Worm (Caenorhabditis elegans) whole organism, late embryonic: ENCODE data around the gene F46E10.18.

Source experiments
- C38D4.7 ChIP-seq: fragments of 200-800 bp; sonication (Bioruptor generic); optimal IDR thresholded peaks from 2 replicates; lab custom pipeline; 2018; ENCODE audit warnings: mild to moderate bottlenecking, missing genetic modification characterization, moderate library complexity, missing compliant biosample characterization
- K02D7.2 ChIP-seq: sonication (generic microtip); optimal IDR thresholded peaks from 2 replicates; lab custom pipeline; 2017; ENCODE audit warnings: mild to moderate bottlenecking, missing genetic modification characterization, missing compliant biosample characterization
- K09A11.1 ChIP-seq: sonication (generic microtip); optimal IDR thresholded peaks from 2 replicates; lab custom pipeline; 2017; ENCODE audit warnings: antibody characterized with exemption, mild to moderate bottlenecking, missing genetic modification characterization, missing compliant biosample characterization; ENCODE audit not compliant: insufficient read depth
- T23F11.4 ChIP-seq: fragments of 200-800 bp; sonication (Bioruptor generic); optimal IDR thresholded peaks from 2 replicates; lab custom pipeline; 2018; ENCODE audit warnings: mild to moderate bottlenecking, missing genetic modification characterization, missing compliant biosample characterization
- ceh-18 ChIP-seq: sonication (generic microtip); optimal IDR thresholded peaks from 2 replicates; lab custom pipeline; 2016; ENCODE audit warnings: missing genetic modification characterization, missing compliant biosample characterization
- ceh-19 ChIP-seq: fragments of 200-800 bp; sonication (Bioruptor generic); optimal IDR thresholded peaks from 2 replicates; lab custom pipeline; 2018; ENCODE audit warnings: mild to moderate bottlenecking, missing genetic modification characterization, missing compliant biosample characterization
- ceh-2 ChIP-seq: sonication (generic microtip); optimal IDR thresholded peaks from 2 replicates; lab custom pipeline; 2016; ENCODE audit warnings: missing genotype, missing genetic modification characterization, missing compliant biosample characterization
- ceh-22 ChIP-seq: sonication (generic microtip); optimal IDR thresholded peaks from 2 replicates; lab custom pipeline; 2017; ENCODE audit warnings: missing biosample characterization, missing genetic modification characterization
- ceh-24 ChIP-seq: sonication (generic microtip); optimal IDR thresholded peaks from 2 replicates; lab custom pipeline; 2016; ENCODE audit warnings: mild to moderate bottlenecking, missing genetic modification characterization, missing compliant biosample characterization
- ceh-34 ChIP-seq: sonication (generic microtip); optimal IDR thresholded peaks from 2 replicates; lab custom pipeline; 2016; ENCODE audit warnings: mild to moderate bottlenecking, missing genetic modification characterization, missing compliant biosample characterization
- ceh-48 ChIP-seq: sonication (generic microtip); optimal IDR thresholded peaks from 2 replicates; lab custom pipeline; 2016; ENCODE audit warnings: missing genetic modification characterization, inconsistent platforms, missing compliant biosample characterization
- ceh-6 ChIP-seq: fragments of 200-800 bp; sonication (Bioruptor generic); optimal IDR thresholded peaks from 2 replicates; lab custom pipeline; 2018; ENCODE audit warnings: mild to moderate bottlenecking, missing genetic modification characterization, missing compliant biosample characterization
- dmd-4 ChIP-seq: sonication (generic microtip); optimal IDR thresholded peaks from 2 replicates; lab custom pipeline; 2016; ENCODE audit warnings: borderline replicate concordance, missing genetic modification characterization, missing compliant biosample characterization
- dve-1 ChIP-seq: sonication (generic microtip); optimal IDR thresholded peaks from 2 replicates; lab custom pipeline; 2017; ENCODE audit warnings: antibody characterized with exemption, mild to moderate bottlenecking, missing genetic modification characterization, missing compliant biosample characterization
- elt-2 ChIP-seq: sonication (generic microtip); optimal IDR thresholded peaks from 2 replicates; lab custom pipeline; 2016; ENCODE audit warnings: missing genetic modification reagents, missing genetic modification characterization, missing compliant biosample characterization
- elt-4 ChIP-seq: sonication (generic microtip); optimal IDR thresholded peaks from 2 replicates; lab custom pipeline; 2016; ENCODE audit warnings: missing genetic modification characterization, missing compliant biosample characterization
- ets-4 ChIP-seq: sonication (generic microtip); optimal IDR thresholded peaks from 2 replicates; lab custom pipeline; 2016; ENCODE audit warnings: missing genetic modification characterization, missing compliant biosample characterization
- fax-1 ChIP-seq: sonication (generic microtip); optimal IDR thresholded peaks from 2 replicates; lab custom pipeline; 2016; ENCODE audit warnings: missing genotype, missing genetic modification characterization, missing compliant biosample characterization
- fkh-6 ChIP-seq: sonication (generic microtip); optimal IDR thresholded peaks from 2 replicates; lab custom pipeline; 2016; ENCODE audit warnings: missing genetic modification characterization, missing compliant biosample characterization
- hlh-13 ChIP-seq: fragments of 200-800 bp; sonication (Bioruptor generic); optimal IDR thresholded peaks from 2 replicates; lab custom pipeline; 2018; ENCODE audit warnings: mild to moderate bottlenecking, missing genetic modification characterization, missing compliant biosample characterization
- hlh-15 ChIP-seq: sonication (generic microtip); optimal IDR thresholded peaks from 2 replicates; lab custom pipeline; 2016; ENCODE audit warnings: missing genetic modification characterization, missing compliant biosample characterization
- madf-2 ChIP-seq: sonication (generic microtip); optimal IDR thresholded peaks from 2 replicates; lab custom pipeline; 2017; ENCODE audit warnings: missing genetic modification characterization, missing compliant biosample characterization
- mec-3 ChIP-seq: sonication (generic microtip); optimal IDR thresholded peaks from 2 replicates; lab custom pipeline; 2016; ENCODE audit warnings: borderline replicate concordance, missing genetic modification characterization, missing compliant biosample characterization
- nfya-1 ChIP-seq: sonication (generic microtip); optimal IDR thresholded peaks from 2 replicates; lab custom pipeline; 2017; ENCODE audit warnings: missing genetic modification characterization, mild to moderate bottlenecking, missing compliant biosample characterization, antibody characterized with exemption, moderate library complexity
- nhr-11 ChIP-seq: fragments of 150-350 bp; optimal IDR thresholded peaks from 2 replicates; lab custom pipeline; 2014; ENCODE audit warnings: missing biosample characterization, missing genetic modification characterization
- odd-2 ChIP-seq: sonication (generic microtip); optimal IDR thresholded peaks from 2 replicates; lab custom pipeline; 2017; ENCODE audit warnings: antibody characterized with exemption, mild to moderate bottlenecking, missing genetic modification characterization, missing compliant biosample characterization
- pag-3 ChIP-seq: sonication (generic microtip); optimal IDR thresholded peaks from 2 replicates; lab custom pipeline; 2016; ENCODE audit warnings: missing compliant biosample characterization, missing genetic modification characterization, borderline replicate concordance
- pax-1 ChIP-seq: fragments of 150-350 bp; optimal IDR thresholded peaks from 2 replicates; lab custom pipeline; 2014; ENCODE audit warnings: missing biosample characterization, missing genetic modification characterization
- pha-2 ChIP-seq: sonication (generic microtip); optimal IDR thresholded peaks from 2 replicates; lab custom pipeline; 2017; ENCODE audit warnings: mild to moderate bottlenecking, missing genetic modification characterization, missing compliant biosample characterization
- pros-1 ChIP-seq: fragments of 150-350 bp; optimal IDR thresholded peaks from 2 replicates; lab custom pipeline; 2014; ENCODE audit warnings: missing biosample characterization, missing genetic modification reagents, missing genetic modification characterization
- ref-2 ChIP-seq: sonication (generic microtip); optimal IDR thresholded peaks from 2 replicates; lab custom pipeline; 2016; ENCODE audit warnings: missing genetic modification characterization, missing compliant biosample characterization
- rnt-1 ChIP-seq: sonication (generic microtip); optimal IDR thresholded peaks from 2 replicates; lab custom pipeline; 2016; ENCODE audit warnings: missing genetic modification characterization, missing compliant biosample characterization
- sdc-2 ChIP-seq: sonication (generic microtip); optimal IDR thresholded peaks from 2 replicates; lab custom pipeline; 2016; ENCODE audit warnings: missing genotype, missing genetic modification characterization, missing compliant biosample characterization
- syd-9 ChIP-seq: sonication (generic microtip); optimal IDR thresholded peaks from 2 replicates; lab custom pipeline; 2016; ENCODE audit warnings: mild to moderate bottlenecking, missing genetic modification characterization, moderate library complexity, missing compliant biosample characterization
- tbx-2 ChIP-seq: sonication (generic microtip); optimal IDR thresholded peaks from 2 replicates; lab custom pipeline; 2016; ENCODE audit warnings: missing genetic modification characterization, missing compliant biosample characterization
- tbx-7 ChIP-seq: sonication (generic microtip); optimal IDR thresholded peaks from 2 replicates; lab custom pipeline; 2016; ENCODE audit warnings: missing genotype, missing genetic modification characterization, missing compliant biosample characterization
- unc-3 ChIP-seq, 2 experiments: fragments of 200-800 bp in 1 of 2; sonication (Bioruptor generic) in 1 of 2; sonication (generic microtip) in 1 of 2; conservative IDR thresholded peaks in 1 of 2; optimal IDR thresholded peaks in 1 of 2; 2 replicates each; pipeline versions ENCODE4 v1.3.6 to Lab custom; 2016 to 2022; ENCODE audit warnings: missing compliant biosample characterization in 2 of 2, missing genetic modification characterization in 2 of 2, missing genetic modification reagents in 1 of 2
- unc-55 ChIP-seq: sonication (generic microtip); optimal IDR thresholded peaks from 2 replicates; lab custom pipeline; 2017; ENCODE audit warnings: missing biosample characterization, missing genetic modification reagents, missing genetic modification characterization
- unc-86 ChIP-seq: sonication (generic microtip); optimal IDR thresholded peaks from 2 replicates; lab custom pipeline; 2016; ENCODE audit warnings: missing genetic modification characterization, missing compliant biosample characterization
- zip-5 ChIP-seq: sonication (generic microtip); optimal IDR thresholded peaks from 2 replicates; lab custom pipeline; 2016; ENCODE audit warnings: missing genetic modification characterization, missing compliant biosample characterization

F46E10.18 gene

ce11 chrV:6541875-6542274 is 21.0 kb downstream of the F46E10.18 start:
- peak; percentile 32 for TF ChIP-seq tbx-2 (tag; lab: Kevin White, UChicago)
- peak; percentile 58 for TF ChIP-seq pros-1 (tag; lab: Kevin White, UChicago)
- no peak for TF ChIP-seq ceh-48 (tag; lab: Kevin White, UChicago)
- peak; percentile 37 for TF ChIP-seq T23F11.4 (GFP tag; lab: Kevin White, UChicago)
- peak; percentile 55 for TF ChIP-seq ref-2 (tag; lab: Kevin White, UChicago)
- TF ChIP-seq unc-55: no peak

- TF ChIP-seq hlh-15 (no peak), ref-2 (tag; lab: Kevin White, UChicago) (peak; percentile 61), elt-2 (no peak), ceh-2 (tag; lab: Kevin White, UChicago) (no peak), K09A11.1 (tag; lab: Kevin White, UChicago) (no peak), ceh-24 (tag; lab: Kevin White, UChicago) (no peak), tbx-7 (tag; lab: Kevin White, UChicago) (no peak), ceh-22 (tag; lab: Kevin White, UChicago) (no peak), madf-2 (tag; lab: Kevin White, UChicago) (no peak), nhr-11 (tag; lab: Kevin White, UChicago) (no peak), tbx-2 (tag; lab: Kevin White, UChicago) (peak; percentile 41), dve-1 (tag; lab: Kevin White, UChicago) (no peak), K02D7.2 (tag; lab: Kevin White, UChicago) (no peak), pros-1 (tag; lab: Kevin White, UChicago) (no peak)
These were observed 24.2 kb downstream of the F46E10.18 start for ce11 chrV:6544999-6545398.

ce11 chrV:6546450-6547171 is 25.8 kb downstream of the F46E10.18 start, which contains the start of gene dre-1:
TSS of gene dre-1 (minus strand) at chrV:6546500.
- TF ChIP-seq ceh-19 (GFP tag; lab: Kevin White, UChicago) (no peak), elt-2 (no peak), pax-1 (tag; lab: Kevin White, UChicago) (no peak), fax-1 (tag; lab: Kevin White, UChicago) (no peak), ceh-6 (no peak), rnt-1 (no peak), nhr-11 (tag; lab: Kevin White, UChicago) (no peak), pha-2 (tag; lab: Kevin White, UChicago) (no peak), unc-3 (GFP tag; conservative IDR thresholded peaks at IDR 0.05; lab: Robert Waterston, UW) (no peak), unc-3 (tag; optimal IDR thresholded peaks at IDR 0.05; lab: Kevin White, UChicago) (no peak), nfya-1 (tag; lab: Kevin White, UChicago) (no peak), pag-3 (tag; lab: Kevin White, UChicago) (no peak), ceh-34 (no peak), C38D4.7 (no peak), syd-9 (tag; lab: Kevin White, UChicago) (no peak), unc-86 (no peak), K02D7.2 (tag; lab: Kevin White, UChicago) (no peak)
- TF ChIP-seq, all 69 proteins: peak for 0

ce11 chrV:6548309-6548708 is 27.5 kb downstream of the F46E10.18 start:
- no peak for TF ChIP-seq mec-3 (tag; lab: Kevin White, UChicago)
- no peak for TF ChIP-seq ceh-18 (tag; lab: Kevin White, UChicago)
- no peak for TF ChIP-seq ceh-34
- no peak for TF ChIP-seq tbx-7 (tag; lab: Kevin White, UChicago)
- TF ChIP-seq unc-55: no peak
- TF ChIP-seq hlh-13 (GFP tag; lab: Kevin White, UChicago): no peak
- no peak for TF ChIP-seq fkh-6 (tag; lab: Kevin White, UChicago)
- no peak for TF ChIP-seq dmd-4
- TF ChIP-seq sdc-2 (tag; lab: Kevin White, UChicago): no peak
- TF ChIP-seq ets-4 (tag; lab: Kevin White, UChicago): no peak
- TF ChIP-seq hlh-15: no peak
- no peak for TF ChIP-seq pag-3 (tag; lab: Kevin White, UChicago)
- no peak for TF ChIP-seq K09A11.1 (tag; lab: Kevin White, UChicago)
- no peak for TF ChIP-seq madf-2 (tag; lab: Kevin White, UChicago)
- TF ChIP-seq elt-4 (tag; lab: Kevin White, UChicago): no peak
- TF ChIP-seq odd-2: no peak
- TF ChIP-seq zip-5: no peak
- no peak for TF ChIP-seq ceh-19 (GFP tag; lab: Kevin White, UChicago)
- no peak for TF ChIP-seq nhr-11 (tag; lab: Kevin White, UChicago)
